Fruit fly (Drosophila melanogaster) whole organism, adult: ENCODE data around the gene CG5968.
A peak's percentile ranks its signal among the peaks of the same experiment; 100 is the strongest.

ENCODE experiments used
- CG14711 ChIP-seq: fragments of 200-800 bp; sonication (Bioruptor generic); optimal IDR thresholded peaks from 2 replicates; lab custom pipeline; 2018; ENCODE audit warnings: missing biosample characterization, mild to moderate bottlenecking, missing genetic modification characterization, moderate library complexity
- CG1620 ChIP-seq: fragments of 200-800 bp; sonication (Bioruptor generic); optimal IDR thresholded peaks from 2 replicates; lab custom pipeline; 2016; ENCODE audit warnings: missing biosample characterization, missing genetic modification characterization
- CG33017 ChIP-seq: fragments of 200-800 bp; sonication (Bioruptor generic); optimal IDR thresholded peaks from 2 replicates; lab custom pipeline; 2018; ENCODE audit warnings: missing biosample characterization, mild to moderate bottlenecking, missing genetic modification characterization, moderate library complexity
- CG7045 ChIP-seq: fragments of 200-800 bp; sonication (Bioruptor generic); optimal IDR thresholded peaks from 2 replicates; lab custom pipeline; 2017; ENCODE audit warnings: missing biosample characterization, mild to moderate bottlenecking, missing genetic modification characterization
- Hr96 ChIP-seq: fragments of 200-800 bp; sonication (Bioruptor generic); optimal IDR thresholded peaks from 2 replicates; lab custom pipeline; 2016; ENCODE audit warnings: missing biosample characterization, missing genetic modification characterization
- cnc ChIP-seq, 2 experiments: fragments of >200 bp; optimal IDR thresholded peaks; 2 replicates each; lab custom pipeline; 2017
- kay ChIP-seq: fragments of 200-800 bp; sonication (Bioruptor generic); peaks from one replicate; lab custom pipeline; 2016; ENCODE audit warnings: missing biosample characterization, missing genetic modification characterization, borderline replicate concordance
- pad ChIP-seq: fragments of 200-800 bp; sonication (Bioruptor generic); optimal IDR thresholded peaks from 3 replicates; lab custom pipeline; 2017; ENCODE audit warnings: missing biosample characterization, missing genetic modification characterization, mild to moderate bottlenecking, moderate library complexity, missing genetic modification reagents
- toe ChIP-seq: fragments of 200-800 bp; sonication (Bioruptor generic); optimal IDR thresholded peaks from 2 replicates; lab custom pipeline; 2016; ENCODE audit warnings: missing biosample characterization, missing genetic modification characterization

dm6 chr2L:16511277-16511678 lies 38.5 kb downstream of the CG5968 start:
- TF ChIP-seq CG1620 (GFP tag; lab: Kevin White, UChicago) (no peak), cnc (optimal IDR thresholded peaks at IDR 0.05; lab: Kevin White, UChicago) (peak in 1 of 2 experiments; percentile 22), CG7045 (GFP tag; lab: Kevin White, UChicago) (no peak), Hr96 (no peak), CG33017 (tag; lab: Kevin White, UChicago) (no peak), kay (GFP tag; lab: Kevin White, UChicago) (peak; percentile 76), pad (no peak), CG14711 (tag; lab: Kevin White, UChicago) (no peak), toe (no peak)
